ENCODE assay signal across 5 fruit fly cellular contexts in the genomic region with DNA sequence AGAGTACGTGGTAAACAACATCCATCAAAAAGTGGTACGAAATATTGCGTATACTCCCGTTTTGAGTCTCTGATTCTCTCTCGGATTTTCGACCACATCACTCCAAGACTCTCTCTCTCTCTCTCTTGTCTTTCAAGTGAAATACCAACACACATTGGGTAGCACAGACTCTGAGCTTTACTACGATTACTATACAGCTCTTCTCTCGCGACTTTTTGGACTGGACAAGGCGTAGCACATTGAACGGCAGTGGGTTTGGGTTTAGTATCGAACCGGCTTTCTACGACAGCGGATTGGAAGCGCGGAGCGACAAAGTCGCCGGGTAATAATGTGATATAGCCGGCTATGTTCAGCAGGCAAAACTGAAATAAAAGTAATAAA.
TF ChIP-seq lines count a peak whose summit lies in the region.

No protein-coding gene starts in this region.

- no peak for TF ChIP-seq CTCF in whole organism, embryonic (GFP tag; optimal IDR thresholded peaks at IDR 0.05; lab: Kevin White, UChicago)

TF ChIP-seq in whole organism, adult, 20 proteins besides CTCF, POLR2A, EP300 and RAD21:
- TF ChIP-seq cic (GFP tag; optimal IDR thresholded peaks at IDR 0.05; lab: Kevin White, UChicago) (peak; percentile 82), Mnt (GFP tag; optimal IDR thresholded peaks at IDR 0.05; lab: Kevin White, UChicago) (no peak)

TF ChIP-seq in whole organism, embryonic, 481 proteins besides CTCF, POLR2A, EP300 and RAD21 (continues in another document):
- TF ChIP-seq HHEX (GFP tag; optimal IDR thresholded peaks at IDR 0.05; lab: Kevin White, UChicago) (no peak), lilli (GFP tag; optimal IDR thresholded peaks at IDR 0.05; lab: Kevin White, UChicago) (no peak), CG2120 (GFP tag; optimal IDR thresholded peaks at IDR 0.05; lab: Kevin White, UChicago) (no peak), insv (GFP tag; optimal IDR thresholded peaks at IDR 0.05; lab: Kevin White, UChicago) (no peak), Lim3 (GFP tag; IDR thresholded peaks at IDR 0.05; lab: Robert Waterston, UW) (no peak), sc (optimal IDR thresholded peaks at IDR 0.05; lab: Kevin White, UChicago) (no peak), sc (GFP tag; optimal IDR thresholded peaks at IDR 0.05; lab: Kevin White, UChicago) (no peak), pros (GFP tag; optimal IDR thresholded peaks at IDR 0.05; lab: Kevin White, UChicago) (no peak), CG6254 (GFP tag; optimal IDR thresholded peaks at IDR 0.05; lab: Kevin White, UChicago) (no peak), nmo (GFP tag; optimal IDR thresholded peaks at IDR 0.05; lab: Kevin White, UChicago) (no peak), p53 (GFP tag; optimal IDR thresholded peaks at IDR 0.05; lab: Kevin White, UChicago) (no peak), CG3163 (GFP tag; optimal IDR thresholded peaks at IDR 0.05; lab: Kevin White, UChicago) (no peak), Drgx (GFP tag; IDR thresholded peaks at IDR 0.05; lab: Robert Waterston, UW) (no peak), lmd (GFP tag; IDR thresholded peaks at IDR 0.05; lab: Robert Waterston, UW) (no peak), dmrt11E (tag; optimal IDR thresholded peaks at IDR 0.05; lab: Kevin White, UChicago) (no peak), Gug (GFP tag; IDR thresholded peaks at IDR 0.05; lab: Robert Waterston, UW) (no peak), pnt (GFP tag; optimal IDR thresholded peaks at IDR 0.05; lab: Kevin White, UChicago) (no peak), ewg (GFP tag; optimal IDR thresholded peaks at IDR 0.05; lab: Kevin White, UChicago) (no peak), CG8089 (GFP tag; optimal IDR thresholded peaks at IDR 0.05; lab: Kevin White, UChicago) (no peak), hbn (GFP tag; IDR thresholded peaks at IDR 0.05; lab: Robert Waterston, UW; ENCODE audit: partially characterized antibody) (0 out of 2 replicates have a peak, but pooled peaks have one; percentile 21), da (GFP tag; optimal IDR thresholded peaks at IDR 0.05; lab: Kevin White, UChicago) (no peak), CG8388 (GFP tag; optimal IDR thresholded peaks at IDR 0.05; lab: Kevin White, UChicago) (no peak)

TF ChIP-seq in whole organism, prepupa, 60 proteins besides CTCF, POLR2A, EP300 and RAD21:
- TF ChIP-seq CG6276 (GFP tag; optimal IDR thresholded peaks at IDR 0.05; lab: Kevin White, UChicago) (no peak), ss (GFP tag; optimal IDR thresholded peaks at IDR 0.05; lab: Kevin White, UChicago) (peak in 1 of 2 experiments; percentile 1), vri (GFP tag; optimal IDR thresholded peaks at IDR 0.05; lab: Kevin White, UChicago) (peak; percentile 5)

TF ChIP-seq in whole organism, pupa, 21 proteins besides CTCF, POLR2A, EP300 and RAD21:
- TF ChIP-seq Pif1B (GFP tag; optimal IDR thresholded peaks at IDR 0.05; lab: Kevin White, UChicago), result peak; percentile 5
- TF ChIP-seq CG8159 (tag; optimal IDR thresholded peaks at IDR 0.05; lab: Kevin White, UChicago), result no peak
- TF ChIP-seq CG15710 (tag; optimal IDR thresholded peaks at IDR 0.05; lab: Kevin White, UChicago), result no peak
- TF ChIP-seq EcR (GFP tag; optimal IDR thresholded peaks at IDR 0.05; lab: Kevin White, UChicago), result peak; percentile 73
- TF ChIP-seq CG14655 (GFP tag; optimal IDR thresholded peaks at IDR 0.05; lab: Kevin White, UChicago), result no peak

TF ChIP-seq in whole organism, wandering third instar larva, 38 proteins besides CTCF, POLR2A, EP300 and RAD21:
- TF ChIP-seq Vsx2 (GFP tag; optimal IDR thresholded peaks at IDR 0.05; lab: Kevin White, UChicago; ENCODE audit: partially characterized antibody), result peak; percentile 94
- TF ChIP-seq Jra (GFP tag; optimal IDR thresholded peaks at IDR 0.05; lab: Kevin White, UChicago), result no peak
- no peak for TF ChIP-seq usp (GFP tag; optimal IDR thresholded peaks at IDR 0.05; lab: Kevin White, UChicago)
- TF ChIP-seq sage (GFP tag; optimal IDR thresholded peaks at IDR 0.05; lab: Kevin White, UChicago), result no peak
- no peak for TF ChIP-seq dsf (GFP tag; optimal IDR thresholded peaks at IDR 0.05; lab: Kevin White, UChicago; ENCODE audit: borderline replicate concordance)
- no peak for TF ChIP-seq CG9705 (GFP tag; optimal IDR thresholded peaks at IDR 0.05; lab: Kevin White, UChicago)
- no peak for TF ChIP-seq tai (GFP tag; optimal IDR thresholded peaks at IDR 0.05; lab: Kevin White, UChicago)
- TF ChIP-seq jim (GFP tag; optimal IDR thresholded peaks at IDR 0.05; lab: Kevin White, UChicago), result peak; percentile 33
- peak; percentile 66 for TF ChIP-seq Hr83 (GFP tag; optimal IDR thresholded peaks at IDR 0.05; lab: Kevin White, UChicago; ENCODE audit: poor library complexity, severe bottlenecking)
- TF ChIP-seq CrebA (GFP tag; optimal IDR thresholded peaks at IDR 0.05; lab: Kevin White, UChicago; ENCODE audit: borderline replicate concordance), result peak; percentile 79
- TF ChIP-seq brk (GFP tag; optimal IDR thresholded peaks at IDR 0.05; lab: Kevin White, UChicago), result peak; percentile 33
- peak; percentile 94 for TF ChIP-seq Dif (GFP tag; optimal IDR thresholded peaks at IDR 0.05; lab: Kevin White, UChicago; ENCODE audit: partially characterized antibody)
- peak; percentile 85 to 96 for TF ChIP-seq dl (GFP tag; optimal IDR thresholded peaks at IDR 0.05; lab: Kevin White, UChicago; ENCODE audit: insufficient read depth in 1 of 2, partially characterized antibody in 2 of 2)
